Worm (Caenorhabditis elegans) whole organism, late embryonic: ENCODE data around the gene rars-1.

Experiments
- F13H6.1 ChIP-seq: sonication (generic microtip); optimal IDR thresholded peaks from 2 replicates; lab custom pipeline; 2016; ENCODE audit warnings: missing genetic modification characterization, missing compliant biosample characterization
- K02D7.2 ChIP-seq: sonication (generic microtip); optimal IDR thresholded peaks from 2 replicates; lab custom pipeline; 2017; ENCODE audit warnings: mild to moderate bottlenecking, missing genetic modification characterization, missing compliant biosample characterization
- K09A11.1 ChIP-seq: sonication (generic microtip); optimal IDR thresholded peaks from 2 replicates; lab custom pipeline; 2017; ENCODE audit warnings: antibody characterized with exemption, mild to moderate bottlenecking, missing genetic modification characterization, missing compliant biosample characterization; ENCODE audit not compliant: insufficient read depth
- T23F11.4 ChIP-seq: fragments of 200-800 bp; sonication (Bioruptor generic); optimal IDR thresholded peaks from 2 replicates; lab custom pipeline; 2018; ENCODE audit warnings: mild to moderate bottlenecking, missing genetic modification characterization, missing compliant biosample characterization
- Y22D7AL.16 ChIP-seq: sonication (generic microtip); optimal IDR thresholded peaks from 2 replicates; lab custom pipeline; 2016; ENCODE audit warnings: missing genetic modification characterization, missing compliant biosample characterization
- ceh-14 ChIP-seq: sonication (generic microtip); optimal IDR thresholded peaks from 2 replicates; lab custom pipeline; 2016; ENCODE audit warnings: missing genotype, missing genetic modification characterization, missing compliant biosample characterization
- ceh-19 ChIP-seq: fragments of 200-800 bp; sonication (Bioruptor generic); optimal IDR thresholded peaks from 2 replicates; lab custom pipeline; 2018; ENCODE audit warnings: mild to moderate bottlenecking, missing genetic modification characterization, missing compliant biosample characterization
- ceh-22 ChIP-seq: sonication (generic microtip); optimal IDR thresholded peaks from 2 replicates; lab custom pipeline; 2017; ENCODE audit warnings: missing biosample characterization, missing genetic modification characterization
- ceh-24 ChIP-seq: sonication (generic microtip); optimal IDR thresholded peaks from 2 replicates; lab custom pipeline; 2016; ENCODE audit warnings: mild to moderate bottlenecking, missing genetic modification characterization, missing compliant biosample characterization
- ceh-34 ChIP-seq: sonication (generic microtip); optimal IDR thresholded peaks from 2 replicates; lab custom pipeline; 2016; ENCODE audit warnings: mild to moderate bottlenecking, missing genetic modification characterization, missing compliant biosample characterization
- ceh-6 ChIP-seq: fragments of 200-800 bp; sonication (Bioruptor generic); optimal IDR thresholded peaks from 2 replicates; lab custom pipeline; 2018; ENCODE audit warnings: mild to moderate bottlenecking, missing genetic modification characterization, missing compliant biosample characterization
- che-1 ChIP-seq: sonication (generic microtip); optimal IDR thresholded peaks from 2 replicates; lab custom pipeline; 2016; ENCODE audit warnings: mild to moderate bottlenecking, missing genetic modification characterization, missing compliant biosample characterization
- elt-2 ChIP-seq: sonication (generic microtip); optimal IDR thresholded peaks from 2 replicates; lab custom pipeline; 2016; ENCODE audit warnings: missing genetic modification reagents, missing genetic modification characterization, missing compliant biosample characterization
- elt-4 ChIP-seq: sonication (generic microtip); optimal IDR thresholded peaks from 2 replicates; lab custom pipeline; 2016; ENCODE audit warnings: missing genetic modification characterization, missing compliant biosample characterization
- fax-1 ChIP-seq: sonication (generic microtip); optimal IDR thresholded peaks from 2 replicates; lab custom pipeline; 2016; ENCODE audit warnings: missing genotype, missing genetic modification characterization, missing compliant biosample characterization
- fkh-10 ChIP-seq: fragments of 150-350 bp; optimal IDR thresholded peaks from 2 replicates; lab custom pipeline; 2014; ENCODE audit warnings: missing biosample characterization, missing genetic modification reagents, missing genetic modification characterization
- hlh-15 ChIP-seq: sonication (generic microtip); optimal IDR thresholded peaks from 2 replicates; lab custom pipeline; 2016; ENCODE audit warnings: missing genetic modification characterization, missing compliant biosample characterization
- hlh-30 ChIP-seq: sonication (generic microtip); optimal IDR thresholded peaks from 2 replicates; lab custom pipeline; 2017; ENCODE audit warnings: antibody characterized with exemption, missing genetic modification characterization, missing compliant biosample characterization; ENCODE audit not compliant: insufficient read depth
- hlh-6 ChIP-seq: sonication (generic microtip); optimal IDR thresholded peaks from 2 replicates; lab custom pipeline; 2016; ENCODE audit warnings: missing genotype, missing genetic modification characterization, missing compliant biosample characterization
- hlh-8 ChIP-seq: sonication (generic microtip); optimal IDR thresholded peaks from 2 replicates; lab custom pipeline; 2016; ENCODE audit warnings: missing genotype, missing genetic modification characterization, missing compliant biosample characterization
- lim-6 ChIP-seq: sonication (generic microtip); optimal IDR thresholded peaks from 2 replicates; lab custom pipeline; 2016; ENCODE audit warnings: missing genetic modification characterization, missing compliant biosample characterization
- mec-3 ChIP-seq: sonication (generic microtip); optimal IDR thresholded peaks from 2 replicates; lab custom pipeline; 2016; ENCODE audit warnings: borderline replicate concordance, missing genetic modification characterization, missing compliant biosample characterization
- nhr-11 ChIP-seq: fragments of 150-350 bp; optimal IDR thresholded peaks from 2 replicates; lab custom pipeline; 2014; ENCODE audit warnings: missing biosample characterization, missing genetic modification characterization
- npax-4 ChIP-seq: sonication (generic microtip); optimal IDR thresholded peaks from 2 replicates; lab custom pipeline; 2016; ENCODE audit warnings: missing genetic modification characterization, missing compliant biosample characterization
- pag-3 ChIP-seq: sonication (generic microtip); optimal IDR thresholded peaks from 2 replicates; lab custom pipeline; 2016; ENCODE audit warnings: missing compliant biosample characterization, missing genetic modification characterization, borderline replicate concordance
- pqm-1 ChIP-seq: sonication (generic microtip); optimal IDR thresholded peaks from 2 replicates; lab custom pipeline; 2016; ENCODE audit warnings: missing genetic modification characterization, missing compliant biosample characterization
- ref-2 ChIP-seq: sonication (generic microtip); optimal IDR thresholded peaks from 2 replicates; lab custom pipeline; 2016; ENCODE audit warnings: missing genetic modification characterization, missing compliant biosample characterization
- sox-4 ChIP-seq: sonication (generic microtip); optimal IDR thresholded peaks from 2 replicates; lab custom pipeline; 2017; ENCODE audit warnings: mild to moderate bottlenecking, missing genetic modification characterization, inconsistent platforms, missing compliant biosample characterization
- syd-9 ChIP-seq: sonication (generic microtip); optimal IDR thresholded peaks from 2 replicates; lab custom pipeline; 2016; ENCODE audit warnings: mild to moderate bottlenecking, missing genetic modification characterization, moderate library complexity, missing compliant biosample characterization
- tbx-2 ChIP-seq: sonication (generic microtip); optimal IDR thresholded peaks from 2 replicates; lab custom pipeline; 2016; ENCODE audit warnings: missing genetic modification characterization, missing compliant biosample characterization
- tbx-7 ChIP-seq: sonication (generic microtip); optimal IDR thresholded peaks from 2 replicates; lab custom pipeline; 2016; ENCODE audit warnings: missing genotype, missing genetic modification characterization, missing compliant biosample characterization
- ttx-3 ChIP-seq: sonication (generic microtip); optimal IDR thresholded peaks from 2 replicates; lab custom pipeline; 2016; ENCODE audit warnings: missing genetic modification reagents, missing genetic modification characterization, missing compliant biosample characterization
- unc-42 ChIP-seq: sonication (generic microtip); optimal IDR thresholded peaks from 2 replicates; lab custom pipeline; 2016; ENCODE audit warnings: missing genotype, missing genetic modification characterization, missing compliant biosample characterization
- unc-86 ChIP-seq: sonication (generic microtip); optimal IDR thresholded peaks from 2 replicates; lab custom pipeline; 2016; ENCODE audit warnings: missing genetic modification characterization, missing compliant biosample characterization
- zip-5 ChIP-seq: sonication (generic microtip); optimal IDR thresholded peaks from 2 replicates; lab custom pipeline; 2016; ENCODE audit warnings: missing genetic modification characterization, missing compliant biosample characterization

rars-1 gene

ce11 chrIII:4899035-4899578, 17.9 kb downstream of the rars-1 start, which contains the start of gene nhl-2:
TSS of gene nhl-2 (minus strand) at chrIII:4899085.
- TF ChIP-seq hlh-15 (no peak), pag-3 (tag; lab: Kevin White, UChicago) (no peak), unc-42 (tag; lab: Kevin White, UChicago) (no peak)
- TF ChIP-seq, all 69 proteins: peak for 0

- no peak for TF ChIP-seq T23F11.4 (GFP tag; lab: Kevin White, UChicago)
- TF ChIP-seq hlh-30 (tag; lab: Kevin White, UChicago) = no peak
- no peak for TF ChIP-seq unc-42 (tag; lab: Kevin White, UChicago)
- TF ChIP-seq elt-2 (tag; lab: Kevin White, UChicago) = no peak
- no peak for TF ChIP-seq npax-4
- TF ChIP-seq zip-5 = no peak
- no peak for TF ChIP-seq tbx-7 (tag; lab: Kevin White, UChicago)
- TF ChIP-seq fkh-10 (GFP tag; lab: Kevin White, UChicago) = no peak
- TF ChIP-seq ceh-6 = no peak
- TF ChIP-seq ceh-24 = no peak
- TF ChIP-seq nhr-11 (tag; lab: Kevin White, UChicago) = no peak
- no peak for TF ChIP-seq lim-6 (tag; lab: Kevin White, UChicago)
- TF ChIP-seq hlh-6 (tag; lab: Kevin White, UChicago) = no peak
Measured at ce11 chrIII:4895313-4895712, 21.7 kb downstream of the rars-1 start.

ce11 chrIII:4893540-4893939, 23.4 kb downstream of the rars-1 start, which contains the start of gene F26F4.6:
TSS of gene F26F4.6 (minus strand) at chrIII:4893640.
- TF ChIP-seq fax-1 (tag; lab: Kevin White, UChicago) = no peak
- TF ChIP-seq unc-86 (tag; lab: Kevin White, UChicago) = no peak
- no peak for TF ChIP-seq che-1 (tag; lab: Kevin White, UChicago)
- TF ChIP-seq hlh-8 (tag; lab: Kevin White, UChicago) = no peak
- TF ChIP-seq ceh-22 (tag; lab: Kevin White, UChicago) = no peak
- no peak for TF ChIP-seq nhr-11 (tag; lab: Kevin White, UChicago)
- no peak for TF ChIP-seq ref-2
- TF ChIP-seq, all 69 proteins: peak for 0

- no peak for TF ChIP-seq mec-3 (tag; lab: Kevin White, UChicago)
- no peak for TF ChIP-seq ceh-14 (tag; lab: Kevin White, UChicago)
- TF ChIP-seq pqm-1 (tag; lab: Kevin White, UChicago) = no peak
- TF ChIP-seq tbx-2 = no peak
- TF ChIP-seq Y22D7AL.16 (tag; lab: Kevin White, UChicago) = no peak
- TF ChIP-seq, all 69 proteins: peak for 0
Measured at ce11 chrIII:4890997-4891396, 26.0 kb downstream of the rars-1 start, which contains the start of gene F26F4.5. TSS of gene F26F4.5 (minus strand) at chrIII:4891252.

- TF ChIP-seq lim-6 (tag; lab: Kevin White, UChicago) = no peak
- TF ChIP-seq ceh-6 = no peak
- no peak for TF ChIP-seq ttx-3 (tag; lab: Kevin White, UChicago)
- TF ChIP-seq pqm-1 (tag; lab: Kevin White, UChicago) = no peak
Measured at ce11 chrIII:4887291-4887690, 29.7 kb downstream of the rars-1 start, which contains the start of gene clec-6. TSS of gene clec-6 (minus strand) at chrIII:4887444.

DNA sequence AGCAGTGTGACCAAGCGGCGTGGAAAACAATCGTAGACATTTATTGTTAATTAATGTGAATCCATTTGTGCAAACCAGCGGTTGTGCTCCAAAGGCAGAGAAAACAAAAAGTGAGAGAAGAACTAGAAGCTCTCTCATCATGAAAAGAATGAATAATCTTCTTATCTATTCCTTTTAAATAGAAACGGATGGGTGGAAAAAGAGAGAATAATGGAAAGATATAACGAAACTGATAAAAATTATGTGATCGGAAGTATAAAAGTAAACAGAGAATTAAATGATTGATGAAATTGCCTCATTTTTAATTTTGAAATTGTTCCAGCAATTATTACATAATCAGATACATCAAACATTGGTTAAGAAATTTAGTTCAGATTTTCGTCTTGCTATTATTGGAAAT, 33.5 kb downstream of the rars-1 start, which contains the start of gene clec-5:
Gene clec-5, minus strand, starts transcription at position 178 of the 400 bp plus-strand sequence.
- TF ChIP-seq K09A11.1 (tag; lab: Kevin White, UChicago) = no peak
- TF ChIP-seq F13H6.1 = no peak
- no peak for TF ChIP-seq sox-4
- no peak for TF ChIP-seq K02D7.2 (tag; lab: Kevin White, UChicago)
- TF ChIP-seq elt-4 (tag; lab: Kevin White, UChicago) = no peak
- no peak for TF ChIP-seq syd-9 (tag; lab: Kevin White, UChicago)
- no peak for TF ChIP-seq fkh-10 (GFP tag; lab: Kevin White, UChicago)
- TF ChIP-seq che-1 (tag; lab: Kevin White, UChicago) = no peak
- no peak for TF ChIP-seq ceh-19
- TF ChIP-seq ceh-34 (tag; lab: Kevin White, UChicago) = no peak
- TF ChIP-seq ref-2 = no peak
- TF ChIP-seq pqm-1 (tag; lab: Kevin White, UChicago) = no peak
